ENCODE assay signal across 2 fruit fly cellular contexts in the genomic region with DNA sequence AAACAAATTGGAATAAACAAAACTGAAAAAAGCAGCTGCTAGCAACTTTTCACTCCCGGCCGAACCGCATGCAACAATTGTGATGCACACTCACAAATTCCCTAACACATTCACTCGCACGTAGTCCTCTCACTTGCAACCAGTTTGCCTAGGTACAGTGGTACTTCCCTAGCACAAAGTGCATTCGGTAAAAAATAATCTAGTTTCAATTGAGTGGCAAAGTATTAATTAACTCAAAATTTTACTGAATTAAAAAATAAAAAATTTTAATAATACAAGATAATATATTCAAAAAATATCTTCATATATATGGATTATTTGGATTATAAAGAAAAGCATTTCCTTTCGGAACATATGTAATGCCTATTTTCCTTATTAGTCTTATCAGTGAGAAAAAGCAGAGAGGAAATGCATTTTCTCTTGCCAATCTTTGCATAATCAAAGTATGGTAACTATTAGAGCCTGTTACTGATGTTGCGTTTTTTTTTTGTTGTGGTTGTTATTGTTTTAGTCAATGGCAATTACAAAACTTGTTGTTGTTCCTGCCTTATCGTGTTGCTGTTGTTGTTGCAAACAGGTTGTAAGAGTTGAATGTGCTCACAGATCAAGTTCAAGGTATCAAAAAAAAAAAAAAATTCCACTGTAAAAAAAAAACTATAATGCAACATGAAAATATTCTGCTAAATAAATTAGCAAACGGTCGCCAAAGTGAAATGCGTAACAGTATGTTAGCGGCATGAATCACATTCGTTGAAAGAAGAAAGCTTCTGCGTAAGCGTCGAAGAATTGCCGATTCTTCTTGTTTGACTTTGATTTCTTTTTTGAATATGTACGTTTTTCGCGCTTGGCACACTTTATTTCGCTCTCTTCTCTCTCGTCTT.
A peak's percentile ranks its signal among the peaks of the same experiment; 100 is the strongest.
TF ChIP-seq lines count a peak whose summit lies in the region.

No protein-coding gene starts in this region.

TF ChIP-seq in whole organism, embryonic, 481 proteins besides CTCF, POLR2A, EP300 and RAD21 (continued from another document):
- TF ChIP-seq CG31441 (GFP tag; IDR thresholded peaks at IDR 0.05; lab: Robert Waterston, UW): 0 out of 2 replicates have a peak, but pooled peaks have one; percentile 14
- TF ChIP-seq bsh (GFP tag; optimal IDR thresholded peaks at IDR 0.05; lab: Kevin White, UChicago): peak; percentile 9 to 30
- TF ChIP-seq tll (GFP tag; optimal IDR thresholded peaks at IDR 0.05; lab: Kevin White, UChicago): no peak
- peak; percentile 75 for TF ChIP-seq sens (GFP tag; lab: Kevin White, UChicago)
- no peak for TF ChIP-seq schlank (tag; optimal IDR thresholded peaks at IDR 0.05; lab: Kevin White, UChicago)
- peak; percentile 55 for TF ChIP-seq grau (tag; optimal IDR thresholded peaks at IDR 0.05; lab: Kevin White, UChicago)
- TF ChIP-seq Med (GFP tag; lab: Kevin White, UChicago): peak; percentile 53
- TF ChIP-seq CG15479 (GFP tag; optimal IDR thresholded peaks at IDR 0.05; lab: Kevin White, UChicago): no peak
- TF ChIP-seq CG18262 (tag; optimal IDR thresholded peaks at IDR 0.05; lab: Kevin White, UChicago): peak; percentile 23
TF ChIP-seq in whole organism, embryonic: peak in this region for 18.

TF ChIP-seq in whole organism, prepupa, 60 proteins besides CTCF, POLR2A, EP300 and RAD21 (continued from another document):
- TF ChIP-seq salr (GFP tag; optimal IDR thresholded peaks at IDR 0.05; lab: Kevin White, UChicago) (peak in 1 of 2 experiments; percentile 47), CG7368 (GFP tag; optimal IDR thresholded peaks at IDR 0.05; lab: Kevin White, UChicago) (no peak), Sox14 (GFP tag; optimal IDR thresholded peaks at IDR 0.05; lab: Kevin White, UChicago) (peak; percentile 27), spab (GFP tag; optimal IDR thresholded peaks at IDR 0.05; lab: Kevin White, UChicago) (no peak), Sox15 (GFP tag; optimal IDR thresholded peaks at IDR 0.05; lab: Kevin White, UChicago) (no peak), CG3032 (tag; optimal IDR thresholded peaks at IDR 0.05; lab: Kevin White, UChicago) (no peak), CG1621 (tag; optimal IDR thresholded peaks at IDR 0.05; lab: Kevin White, UChicago) (no peak), topi (GFP tag; optimal IDR thresholded peaks at IDR 0.05; lab: Kevin White, UChicago) (peak; percentile 43), Hr4 (GFP tag; optimal IDR thresholded peaks at IDR 0.05; lab: Kevin White, UChicago) (peak; percentile 42), Met (GFP tag; optimal IDR thresholded peaks at IDR 0.05; lab: Kevin White, UChicago) (peak; percentile 32), Eip78C (GFP tag; lab: Kevin White, UChicago) (peak; percentile 77), cyc (GFP tag; optimal IDR thresholded peaks at IDR 0.05; lab: Kevin White, UChicago) (no peak), Blimp-1 (GFP tag; optimal IDR thresholded peaks at IDR 0.05; lab: Kevin White, UChicago) (no peak), CG10669 (GFP tag; optimal IDR thresholded peaks at IDR 0.05; lab: Kevin White, UChicago) (peak; percentile 13), achi (GFP tag; optimal IDR thresholded peaks at IDR 0.05; lab: Kevin White, UChicago) (peak; percentile 38), svp (GFP tag; lab: Kevin White, UChicago) (peak; percentile 65), CG9139 (GFP tag; optimal IDR thresholded peaks at IDR 0.05; lab: Kevin White, UChicago) (no peak), CG31627 (GFP tag; optimal IDR thresholded peaks at IDR 0.05; lab: Kevin White, UChicago) (no peak), fkh (GFP tag; optimal IDR thresholded peaks at IDR 0.05; lab: Kevin White, UChicago) (no peak), Ets96B (tag; optimal IDR thresholded peaks at IDR 0.05; lab: Kevin White, UChicago) (peak; percentile 42), eg (GFP tag; IDR thresholded peaks at IDR 0.05; lab: Robert Waterston, UW) (peak; percentile 66), vri (GFP tag; optimal IDR thresholded peaks at IDR 0.05; lab: Kevin White, UChicago) (peak; percentile 27), fd85E (GFP tag; optimal IDR thresholded peaks at IDR 0.05; lab: Kevin White, UChicago) (no peak), acj6 (GFP tag; optimal IDR thresholded peaks at IDR 0.05; lab: Kevin White, UChicago) (peak; percentile 35), CG6808 (GFP tag; optimal IDR thresholded peaks at IDR 0.05; lab: Kevin White, UChicago) (peak; percentile 39), Eip75B (GFP tag; optimal IDR thresholded peaks at IDR 0.05; lab: Kevin White, UChicago) (peak; percentile 25), dsx (GFP tag; optimal IDR thresholded peaks at IDR 0.05; lab: Kevin White, UChicago; ENCODE audit: poor library complexity, severe bottlenecking) (peak; percentile 8), Lpt (GFP tag; optimal IDR thresholded peaks at IDR 0.05; lab: Kevin White, UChicago) (peak; percentile 36), CG6276 (GFP tag; optimal IDR thresholded peaks at IDR 0.05; lab: Kevin White, UChicago) (peak; percentile 65), Sox102F (GFP tag; optimal IDR thresholded peaks at IDR 0.05; lab: Kevin White, UChicago) (no peak), Smox (GFP tag; optimal IDR thresholded peaks at IDR 0.05; lab: Kevin White, UChicago) (peak; percentile 24), CG15336 (GFP tag; IDR thresholded peaks at IDR 0.05; lab: Robert Waterston, UW) (peak; percentile 60), dac (GFP tag; optimal IDR thresholded peaks at IDR 0.05; lab: Kevin White, UChicago) (no peak), CG6854 (GFP tag; optimal IDR thresholded peaks at IDR 0.05; lab: Kevin White, UChicago) (no peak), CG32006 (GFP tag; optimal IDR thresholded peaks at IDR 0.05; lab: Kevin White, UChicago) (peak; percentile 73), CG11294 (GFP tag; IDR thresholded peaks at IDR 0.05; lab: Robert Waterston, UW) (no peak), CG8119 (GFP tag; IDR thresholded peaks at IDR 0.05; lab: Robert Waterston, UW) (peak; percentile 77), Gug (GFP tag; IDR thresholded peaks at IDR 0.05; lab: Robert Waterston, UW) (no peak), Hr38 (GFP tag; optimal IDR thresholded peaks at IDR 0.05; lab: Kevin White, UChicago) (no peak), CG4318 (GFP tag; optimal IDR thresholded peaks at IDR 0.05; lab: Kevin White, UChicago) (peak; percentile 68)
